Worm (Caenorhabditis elegans): ENCODE measurements around the gene nhr-104.

DNA sequence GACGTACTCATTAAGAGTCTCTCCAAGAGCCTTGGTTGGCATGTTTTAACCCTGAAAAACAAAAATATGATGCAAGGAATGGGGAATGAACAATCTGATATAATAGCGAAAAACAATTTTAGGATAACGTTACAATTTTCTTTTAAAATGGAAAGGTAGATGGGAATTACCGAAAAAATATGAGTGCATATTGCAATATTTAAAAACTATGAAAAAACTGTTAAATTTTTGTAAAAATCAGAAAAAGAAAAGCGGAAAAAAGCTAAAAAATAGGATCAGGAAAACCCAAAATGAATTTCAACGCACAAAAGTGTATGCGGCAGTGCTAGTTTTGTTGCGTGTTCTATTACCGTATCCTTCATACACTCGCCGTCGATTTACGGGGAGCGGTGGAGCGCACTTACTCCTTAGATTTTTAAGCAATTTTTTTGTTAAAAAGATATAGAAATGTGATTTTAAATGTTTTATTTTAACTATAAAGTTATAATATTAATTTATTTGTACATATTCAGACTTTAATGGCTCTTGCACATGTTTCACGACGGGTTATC, 38.7 kb downstream of the nhr-104 start, which contains the start of the genes rpl-20 and Y17G9B.5:
- no peak for TF ChIP-seq ama-1 (optimal IDR thresholded peaks at IDR 0.05)
- TF ChIP-seq B0310.2 (tag; optimal IDR thresholded peaks at IDR 0.05): peak; percentile 49
- peak; percentile 84 for TF ChIP-seq flt-1 (GFP tag; IDR thresholded peaks at IDR 0.05)
- TF ChIP-seq F13C5.2 (tag; optimal IDR thresholded peaks at IDR 0.05): peak; percentile 99
- peak; percentile 54 for TF ChIP-seq ets-7 (tag; optimal IDR thresholded peaks at IDR 0.05)
- peak; percentile 80 for TF ChIP-seq scrt-1 (GFP tag; IDR thresholded peaks at IDR 0.05)
- peak; percentile 63 for TF ChIP-seq ceh-13 (GFP tag; optimal IDR thresholded peaks at IDR 0.05)
- TF ChIP-seq hmbx-1 (tag; optimal IDR thresholded peaks at IDR 0.05): peak; percentile 75
- no peak for TF ChIP-seq aly-1 (tag; optimal IDR thresholded peaks at IDR 0.05)
